Fruit fly (Drosophila melanogaster) whole organism, embryonic: Measurements from ENCODE around the gene CG3294.

Experiments used
- Asciz ChIP-seq: fragments of 200-800 bp; sonication (Bioruptor generic); optimal IDR thresholded peaks from 2 replicates; lab custom pipeline; 2017; ENCODE audit warnings: missing biosample characterization, mild to moderate bottlenecking, missing genetic modification characterization, missing genetic modification reagents
- CG1024 ChIP-seq: fragments of 200-800 bp; sonication (Bioruptor generic); IDR thresholded peaks from 2 replicates; pipeline ENCODE4 v1.3.6; 2022; ENCODE audit warnings: missing biosample characterization, missing genetic modification characterization
- CG11398 ChIP-seq: fragments of 200-800 bp; sonication (Bioruptor generic); optimal IDR thresholded peaks from 2 replicates; lab custom pipeline; 2016; ENCODE audit warnings: missing biosample characterization, missing genetic modification characterization
- CG13624 ChIP-seq: fragments of 200-800 bp; sonication (Bioruptor generic); optimal IDR thresholded peaks from 2 replicates; lab custom pipeline; 2016; ENCODE audit warnings: missing biosample characterization, missing genetic modification characterization
- CG13894 ChIP-seq: fragments of 200-800 bp; sonication (Bioruptor generic); optimal IDR thresholded peaks from 3 replicates; lab custom pipeline; 2018; ENCODE audit warnings: missing biosample characterization, mild to moderate bottlenecking, missing genetic modification characterization, moderate library complexity
- CG15073 ChIP-seq: fragments of 200-800 bp; sonication (Bioruptor generic); optimal IDR thresholded peaks from 2 replicates; lab custom pipeline; 2016; ENCODE audit warnings: missing biosample characterization, missing genetic modification characterization
- CG17829 ChIP-seq: fragments of 200-800 bp; optimal IDR thresholded peaks from 2 replicates; lab custom pipeline; 2019; ENCODE audit warnings: missing biosample characterization, mild to moderate bottlenecking, missing genetic modification characterization, moderate library complexity
- CG1792 ChIP-seq: fragments of 200-800 bp; sonication (Bioruptor generic); optimal IDR thresholded peaks from 2 replicates; lab custom pipeline; 2016; ENCODE audit warnings: missing biosample characterization, missing genetic modification characterization
- CG31388 ChIP-seq: fragments of 200-800 bp; sonication (Bioruptor generic); optimal IDR thresholded peaks from 2 replicates; lab custom pipeline; 2016; ENCODE audit warnings: missing biosample characterization, missing genetic modification characterization
- CG3407 ChIP-seq: fragments of 200-800 bp; sonication (Bioruptor generic); optimal IDR thresholded peaks from 2 replicates; lab custom pipeline; 2018; ENCODE audit warnings: missing biosample characterization, mild to moderate bottlenecking, missing genetic modification characterization
- CG4328 ChIP-seq: fragments of 200-800 bp; sonication (Bioruptor generic); optimal IDR thresholded peaks from 3 replicates; lab custom pipeline; 2017; ENCODE audit warnings: missing biosample characterization, missing genetic modification reagents, missing genetic modification characterization
- CG4404 ChIP-seq: fragments of 200-800 bp; sonication (Bioruptor generic); IDR thresholded peaks from 2 replicates; pipeline ENCODE4 v1.3.6; 2022; ENCODE audit warnings: missing biosample characterization, missing genetic modification characterization
- CG7963 ChIP-seq: fragments of 200-800 bp; sonication (Bioruptor generic); IDR thresholded peaks from 3 replicates; pipeline ENCODE4 v1.3.6; 2022; ENCODE audit warnings: missing biosample characterization, missing genetic modification characterization; ENCODE audit not compliant: partially characterized antibody
- CG8290 ChIP-seq, 3 experiments: fragments of 200-800 bp; sonication (Bioruptor generic); optimal IDR thresholded peaks; 2 replicates each; lab custom pipeline; 2016 to 2019; ENCODE audit warnings: missing biosample characterization in 3 of 3, missing genetic modification characterization in 3 of 3, mild to moderate bottlenecking in 2 of 3, moderate library complexity in 1 of 3
- CrebB ChIP-seq: fragments of 200-800 bp; sonication (Bioruptor generic); optimal IDR thresholded peaks from 3 replicates; lab custom pipeline; 2018; ENCODE audit warnings: missing biosample characterization, mild to moderate bottlenecking, missing genetic modification characterization
- D19B ChIP-seq: fragments of 200-800 bp; sonication (Bioruptor generic); optimal IDR thresholded peaks from 2 replicates; lab custom pipeline; 2017; ENCODE audit warnings: missing biosample characterization, mild to moderate bottlenecking, missing genetic modification characterization
- Dbx ChIP-seq: fragments of 200-800 bp; sonication (Bioruptor generic); IDR thresholded peaks from 3 replicates; pipeline ENCODE4 v1.3.6; 2022; ENCODE audit warnings: missing biosample characterization, missing genetic modification characterization
- Dp ChIP-seq: fragments of 200-800 bp; sonication (Bioruptor generic); optimal IDR thresholded peaks from 2 replicates; lab custom pipeline; 2018; ENCODE audit warnings: missing biosample characterization, mild to moderate bottlenecking, missing genetic modification characterization, moderate library complexity
- Dref ChIP-seq: fragments of 200-800 bp; sonication (Bioruptor generic); IDR thresholded peaks from 2 replicates; pipeline ENCODE4 v1.3.6; 2022; ENCODE audit warnings: missing biosample characterization, missing genetic modification characterization
- E2f2 ChIP-seq: fragments of 200-800 bp; sonication (Bioruptor generic); IDR thresholded peaks from 2 replicates; pipeline ENCODE4 v1.3.6; 2022; ENCODE audit warnings: missing biosample characterization, missing genetic modification characterization
- Ets65A ChIP-seq: fragments of 200-800 bp; sonication (Bioruptor generic); peaks from one replicate; lab custom pipeline; 2016; ENCODE audit warnings: missing biosample characterization, missing genetic modification characterization
- MESR4 ChIP-seq: fragments of 200-800 bp; sonication (Bioruptor generic); optimal IDR thresholded peaks from 2 replicates; lab custom pipeline; 2018; ENCODE audit warnings: missing biosample characterization, mild to moderate bottlenecking, missing genetic modification characterization, moderate library complexity
- Rx ChIP-seq: fragments of 200-800 bp; sonication (Bioruptor generic); IDR thresholded peaks from 2 replicates; pipeline ENCODE4 v1.3.6; 2022; ENCODE audit warnings: missing biosample characterization, missing genetic modification characterization
- Scr ChIP-seq: fragments of 200-800 bp; sonication (Bioruptor generic); IDR thresholded peaks from 2 replicates; pipeline ENCODE4 v1.3.6; 2022; ENCODE audit warnings: missing biosample characterization, missing genetic modification characterization; ENCODE audit not compliant: partially characterized antibody
- Sox102F ChIP-seq: fragments of 200-800 bp; sonication (Bioruptor generic); optimal IDR thresholded peaks from 2 replicates; lab custom pipeline; 2018; ENCODE audit warnings: missing biosample characterization, mild to moderate bottlenecking, missing genetic modification characterization, moderate library complexity
- Usf ChIP-seq: fragments of 200-800 bp; sonication (Bioruptor generic); optimal IDR thresholded peaks from 2 replicates; lab custom pipeline; 2017; ENCODE audit warnings: missing genotype, missing biosample characterization, missing genetic modification characterization
- Vsx1 ChIP-seq: fragments of 200-800 bp; sonication (Bioruptor generic); optimal IDR thresholded peaks from 2 replicates; lab custom pipeline; 2017; ENCODE audit warnings: missing biosample characterization, mild to moderate bottlenecking, missing genetic modification characterization, missing genetic modification reagents
- ac ChIP-seq: fragments of 200-800 bp; sonication (Bioruptor generic); optimal IDR thresholded peaks from 3 replicates; lab custom pipeline; 2017; ENCODE audit warnings: missing biosample characterization, mild to moderate bottlenecking, missing genetic modification characterization
- ato ChIP-seq: fragments of 200-800 bp; sonication (Bioruptor generic); IDR thresholded peaks from 2 replicates; pipeline ENCODE4 v1.3.6; 2022; ENCODE audit warnings: missing biosample characterization, missing genetic modification characterization; ENCODE audit not compliant: partially characterized antibody
- bbx ChIP-seq: fragments of 200-800 bp; sonication (Bioruptor generic); IDR thresholded peaks from 2 replicates; pipeline ENCODE4 v1.3.6; 2022; ENCODE audit warnings: missing biosample characterization, missing genetic modification characterization; ENCODE audit not compliant: partially characterized antibody
- bsh ChIP-seq, 2 experiments: fragments of 200-800 bp; sonication (Bioruptor generic); optimal IDR thresholded peaks; 2 replicates each; lab custom pipeline; 2017 to 2018; ENCODE audit warnings: mild to moderate bottlenecking in 2 of 2, missing biosample characterization in 2 of 2, missing genetic modification characterization in 2 of 2, moderate library complexity in 1 of 2
- cad ChIP-seq: fragments of >200 bp; optimal IDR thresholded peaks from 2 replicates; lab custom pipeline; 2017; ENCODE audit warnings: missing biosample characterization, missing genetic modification characterization
- danr ChIP-seq: fragments of 200-800 bp; sonication (Bioruptor generic); IDR thresholded peaks from 2 replicates; pipeline ENCODE4 v1.3.6; 2022; ENCODE audit warnings: missing biosample characterization, missing genetic modification characterization
- dpn ChIP-seq, 2 experiments: fragments of 200-800 bp; sonication (Bioruptor generic); optimal IDR thresholded peaks; 3 replicates each; lab custom pipeline; 2016; ENCODE audit warnings: missing biosample characterization in 2 of 2, missing genetic modification characterization in 2 of 2
- grn ChIP-seq: fragments of 200-800 bp; sonication (Bioruptor generic); optimal IDR thresholded peaks from 3 replicates; lab custom pipeline; 2017; ENCODE audit warnings: missing biosample characterization, missing genetic modification characterization
- gro ChIP-seq: fragments of 200-800 bp; sonication (Bioruptor generic); optimal IDR thresholded peaks from 2 replicates; lab custom pipeline; 2016; ENCODE audit warnings: missing biosample characterization, missing genetic modification characterization
- gsb ChIP-seq: fragments of 200-800 bp; sonication (Bioruptor generic); IDR thresholded peaks from 2 replicates; pipeline ENCODE4 v1.3.6; 2022; ENCODE audit warnings: missing biosample characterization, missing genetic modification characterization
- her ChIP-seq: fragments of 200-800 bp; sonication (Bioruptor generic); optimal IDR thresholded peaks from 2 replicates; lab custom pipeline; 2016; ENCODE audit warnings: missing biosample characterization, missing genetic modification characterization
- klu ChIP-seq: fragments of 200-800 bp; sonication (Bioruptor generic); IDR thresholded peaks from 2 replicates; pipeline ENCODE4 v1.3.6; 2022; ENCODE audit warnings: missing biosample characterization, missing genetic modification characterization
- lilli ChIP-seq: fragments of 200-800 bp; sonication (Bioruptor generic); optimal IDR thresholded peaks from 3 replicates; lab custom pipeline; 2016; ENCODE audit warnings: missing biosample characterization, missing genetic modification characterization
- lmd ChIP-seq: fragments of 200-800 bp; sonication (Bioruptor generic); IDR thresholded peaks from 2 replicates; pipeline ENCODE4 v1.3.6; 2022; ENCODE audit warnings: missing biosample characterization, missing genetic modification characterization
- maf-S ChIP-seq: fragments of 200-800 bp; sonication (Bioruptor generic); optimal IDR thresholded peaks from 2 replicates; lab custom pipeline; 2016; ENCODE audit warnings: missing biosample characterization, missing genetic modification characterization
- odd ChIP-seq: fragments of 200-800 bp; sonication (Bioruptor generic); optimal IDR thresholded peaks from 2 replicates; lab custom pipeline; 2017; ENCODE audit warnings: missing biosample characterization, mild to moderate bottlenecking, missing genetic modification characterization
- org-1 ChIP-seq: fragments of 200-800 bp; sonication (Bioruptor generic); optimal IDR thresholded peaks from 2 replicates; lab custom pipeline; 2017; ENCODE audit warnings: missing biosample characterization, missing genetic modification characterization
- sd ChIP-seq: fragments of 200-800 bp; sonication (Bioruptor generic); optimal IDR thresholded peaks from 3 replicates; lab custom pipeline; 2018; ENCODE audit warnings: missing biosample characterization, mild to moderate bottlenecking, missing genetic modification characterization, moderate library complexity
- sens ChIP-seq: fragments of 200-800 bp; sonication (Bioruptor generic); peaks from one replicate; lab custom pipeline; 2016; ENCODE audit warnings: missing biosample characterization, missing genetic modification characterization
- slbo ChIP-seq: fragments of 200-800 bp; sonication (Bioruptor generic); IDR thresholded peaks from 2 replicates; pipeline ENCODE4 v1.3.6; 2022; ENCODE audit warnings: missing biosample characterization, missing genetic modification characterization
- slou ChIP-seq: fragments of 200-800 bp; sonication (Bioruptor generic); optimal IDR thresholded peaks from 3 replicates; lab custom pipeline; 2016; ENCODE audit warnings: missing biosample characterization, missing genetic modification characterization
- slp2 ChIP-seq: fragments of 200-800 bp; sonication (Bioruptor generic); optimal IDR thresholded peaks from 2 replicates; lab custom pipeline; 2016; ENCODE audit warnings: missing biosample characterization, missing genetic modification characterization
- tap ChIP-seq: fragments of 200-800 bp; optimal IDR thresholded peaks from 3 replicates; lab custom pipeline; 2019; ENCODE audit warnings: missing biosample characterization, mild to moderate bottlenecking, missing genetic modification characterization, moderate library complexity
- wek ChIP-seq: fragments of 200-800 bp; sonication (Bioruptor generic); optimal IDR thresholded peaks from 3 replicates; lab custom pipeline; 2018; ENCODE audit warnings: missing biosample characterization, mild to moderate bottlenecking, missing genetic modification characterization, moderate library complexity

The CG3294 gene

dm6 chr2L:4811491-4812058 lies 17.2 kb downstream of the CG3294 start (continued):
- TF ChIP-seq D19B (GFP tag; lab: Kevin White, UChicago): no peak
- no peak for TF ChIP-seq gsb (GFP tag; lab: Robert Waterston, UW)
- no peak for TF ChIP-seq sens
- TF ChIP-seq bsh (GFP tag; optimal IDR thresholded peaks at IDR 0.05; lab: Kevin White, UChicago): no peak
- TF ChIP-seq lmd: no peak
- TF ChIP-seq E2f2 (GFP tag; lab: Robert Waterston, UW): no peak
- peak; percentile 44 for TF ChIP-seq Dref (GFP tag; lab: Robert Waterston, UW)
- TF ChIP-seq tap (tag; lab: Kevin White, UChicago): no peak
- TF ChIP-seq slbo: no peak
- no peak for TF ChIP-seq CG4404 (GFP tag; lab: Robert Waterston, UW)
- no peak for TF ChIP-seq CG13624 (GFP tag; lab: Kevin White, UChicago)
- peak; percentile 93 for TF ChIP-seq CG13894
- TF ChIP-seq cad: no peak
- TF ChIP-seq CG4328: peak; percentile 31
- TF ChIP-seq danr: no peak
- TF ChIP-seq gro: peak; percentile 13
- no peak for TF ChIP-seq ac (GFP tag; lab: Kevin White, UChicago)
- peak; percentile 71 for TF ChIP-seq CG7963 (GFP tag; lab: Robert Waterston, UW)
- no peak for TF ChIP-seq Vsx1 (GFP tag; lab: Kevin White, UChicago)
- TF ChIP-seq CG1024: no peak
- TF ChIP-seq dpn (GFP tag; optimal IDR thresholded peaks at IDR 0.05; lab: Kevin White, UChicago): no peak
- TF ChIP-seq Asciz: no peak
- TF ChIP-seq Usf (GFP tag; lab: Kevin White, UChicago): no peak
- no peak for TF ChIP-seq lilli (GFP tag; lab: Kevin White, UChicago)
- peak; percentile 97 for TF ChIP-seq grn (GFP tag; lab: Kevin White, UChicago)
- TF ChIP-seq CG3407 (GFP tag; lab: Kevin White, UChicago): no peak
- no peak for TF ChIP-seq odd (GFP tag; lab: Kevin White, UChicago)
- no peak for TF ChIP-seq CG11398 (GFP tag; lab: Kevin White, UChicago)
- TF ChIP-seq CG31388 (GFP tag; lab: Kevin White, UChicago): no peak
- TF ChIP-seq slou (GFP tag; lab: Kevin White, UChicago): no peak
- TF ChIP-seq maf-S: no peak
- peak; percentile 17 for TF ChIP-seq wek
- no peak for TF ChIP-seq CG1792
- TF ChIP-seq CG17829 (tag; lab: Kevin White, UChicago): no peak
- TF ChIP-seq Rx (GFP tag; lab: Robert Waterston, UW): no peak
- TF ChIP-seq Dbx (GFP tag; lab: Robert Waterston, UW): peak; percentile 43; the same call in 1 of the 3 replicates
- TF ChIP-seq bbx: peak; percentile 88
- no peak for TF ChIP-seq CG8290 (GFP tag; optimal IDR thresholded peaks at IDR 0.05; lab: Kevin White, UChicago)
- peak in 1 of 2 experiments; percentile 77 for TF ChIP-seq CG8290 (tag; optimal IDR thresholded peaks at IDR 0.05; lab: Kevin White, UChicago)
- no peak for TF ChIP-seq Sox102F (GFP tag; lab: Kevin White, UChicago)
- peak; percentile 50 for TF ChIP-seq her (GFP tag; lab: Kevin White, UChicago)
- peak; percentile 73 for TF ChIP-seq ato (GFP tag; lab: Robert Waterston, UW)
- TF ChIP-seq Ets65A (GFP tag; lab: Kevin White, UChicago): no peak
- TF ChIP-seq MESR4 (GFP tag; lab: Kevin White, UChicago): no peak
- peak; percentile 82 for TF ChIP-seq sd (tag; lab: Kevin White, UChicago)
- TF ChIP-seq org-1 (GFP tag; lab: Kevin White, UChicago): no peak
- TF ChIP-seq Scr: peak; percentile 72
- no peak for TF ChIP-seq klu (GFP tag; lab: Robert Waterston, UW)
- TF ChIP-seq Dp (GFP tag; lab: Kevin White, UChicago): no peak
- no peak for TF ChIP-seq CrebB (tag; lab: Kevin White, UChicago)
- TF ChIP-seq slp2 (GFP tag; lab: Kevin White, UChicago): no peak
- TF ChIP-seq CG15073 (GFP tag; lab: Kevin White, UChicago): no peak
